Worm (Caenorhabditis elegans): ENCODE results near the gene lon-8.

- no peak for TF ChIP-seq W03F9.2 (tag; optimal IDR thresholded peaks at IDR 0.05)
- no peak for TF ChIP-seq him-1 (tag; optimal IDR thresholded peaks at IDR 0.05)
- TF ChIP-seq dao-5 (tag; optimal IDR thresholded peaks at IDR 0.05): no peak
Measured at ce11 chrV:18003876-18004275, 2.7 kb upstream of the lon-8 start.
